Fruit fly (Drosophila melanogaster) whole organism, embryonic: Measurements from ENCODE around the gene Ir87a.

Experiments
- Adf1 ChIP-seq: fragments of 200-800 bp; sonication (Bioruptor generic); IDR thresholded peaks from 2 replicates; pipeline ENCODE4 v1.3.6; 2022; ENCODE audit warnings: missing biosample characterization, missing genetic modification characterization
- Antp ChIP-seq: fragments of 200-800 bp; sonication (Bioruptor generic); optimal IDR thresholded peaks from 3 replicates; lab custom pipeline; 2016; ENCODE audit warnings: missing biosample characterization, missing genetic modification characterization
- CG10321 ChIP-seq: fragments of 200-800 bp; sonication (Bioruptor generic); IDR thresholded peaks from 2 replicates; pipeline ENCODE4 v1.3.6; 2022; ENCODE audit warnings: missing biosample characterization, missing genetic modification characterization
- CG11093 ChIP-seq: fragments of 200-800 bp; sonication (Bioruptor generic); IDR thresholded peaks from 3 replicates; pipeline ENCODE4 v1.3.6; 2022; ENCODE audit warnings: missing biosample characterization, missing genetic modification characterization
- CG11723 ChIP-seq: fragments of 200-800 bp; sonication (Bioruptor generic); optimal IDR thresholded peaks from 2 replicates; lab custom pipeline; 2017; ENCODE audit warnings: missing biosample characterization, mild to moderate bottlenecking, missing genetic modification characterization
- CG14014 ChIP-seq: fragments of 200-800 bp; sonication (Bioruptor generic); IDR thresholded peaks from 2 replicates; pipeline ENCODE4 v1.3.6; 2022; ENCODE audit warnings: missing biosample characterization, missing genetic modification characterization
- CG14710 ChIP-seq: fragments of 200-800 bp; sonication (Bioruptor generic); optimal IDR thresholded peaks from 3 replicates; lab custom pipeline; 2019; ENCODE audit warnings: missing biosample characterization, mild to moderate bottlenecking, missing genetic modification characterization, moderate library complexity
- CG15073 ChIP-seq: fragments of 200-800 bp; sonication (Bioruptor generic); optimal IDR thresholded peaks from 2 replicates; lab custom pipeline; 2016; ENCODE audit warnings: missing biosample characterization, missing genetic modification characterization
- CG15514 ChIP-seq: fragments of 200-800 bp; sonication (Bioruptor generic); optimal IDR thresholded peaks from 3 replicates; lab custom pipeline; 2017; ENCODE audit warnings: missing biosample characterization, missing genetic modification characterization, mild to moderate bottlenecking, moderate library complexity, missing genetic modification reagents
- CG17612 ChIP-seq: fragments of 200-800 bp; sonication (Bioruptor generic); IDR thresholded peaks from 2 replicates; pipeline ENCODE4 v1.3.6; 2022; ENCODE audit warnings: missing biosample characterization, missing genetic modification characterization
- CG18262 ChIP-seq: fragments of 200-800 bp; optimal IDR thresholded peaks from 3 replicates; lab custom pipeline; 2019; ENCODE audit warnings: missing biosample characterization, mild to moderate bottlenecking, missing genetic modification characterization, moderate library complexity
- CG2199 ChIP-seq: fragments of 200-800 bp; sonication (Bioruptor generic); IDR thresholded peaks from 3 replicates; pipeline ENCODE4 v1.3.6; 2022; ENCODE audit warnings: missing biosample characterization, missing genetic modification characterization
- CG34376 ChIP-seq: fragments of 200-800 bp; sonication (Bioruptor generic); optimal IDR thresholded peaks from 2 replicates; lab custom pipeline; 2018; ENCODE audit warnings: missing biosample characterization, mild to moderate bottlenecking, missing genetic modification characterization
- CG4328 ChIP-seq: fragments of 200-800 bp; sonication (Bioruptor generic); optimal IDR thresholded peaks from 3 replicates; lab custom pipeline; 2017; ENCODE audit warnings: missing biosample characterization, missing genetic modification reagents, missing genetic modification characterization
- CG4360 ChIP-seq: fragments of 200-800 bp; sonication (Bioruptor generic); IDR thresholded peaks from 2 replicates; pipeline ENCODE4 v1.3.6; 2022; ENCODE audit warnings: missing biosample characterization, missing genetic modification characterization
- CG4617 ChIP-seq: fragments of 200-800 bp; sonication (Bioruptor generic); optimal IDR thresholded peaks from 3 replicates; lab custom pipeline; 2016; ENCODE audit warnings: missing biosample characterization, missing genetic modification characterization, borderline replicate concordance
- CG6175 ChIP-seq: fragments of 200-800 bp; sonication (Bioruptor generic); IDR thresholded peaks from 3 replicates; pipeline ENCODE4 v1.3.6; 2022; ENCODE audit warnings: missing biosample characterization, missing genetic modification characterization
- CG6254 ChIP-seq: fragments of 200-800 bp; sonication (Bioruptor generic); optimal IDR thresholded peaks from 3 replicates; lab custom pipeline; 2017; ENCODE audit warnings: mild to moderate bottlenecking, missing biosample characterization, missing genetic modification reagents, missing genetic modification characterization
- CG8281 ChIP-seq: fragments of 200-800 bp; sonication (Bioruptor generic); optimal IDR thresholded peaks from 2 replicates; lab custom pipeline; 2018; ENCODE audit warnings: missing biosample characterization, mild to moderate bottlenecking, missing genetic modification characterization, moderate library complexity
- CG8944 ChIP-seq: fragments of 200-800 bp; sonication (Bioruptor generic); optimal IDR thresholded peaks from 3 replicates; lab custom pipeline; 2016; ENCODE audit warnings: missing biosample characterization, missing genetic modification characterization
- CG9215 ChIP-seq: fragments of 200-800 bp; sonication (Bioruptor generic); IDR thresholded peaks from 2 replicates; pipeline ENCODE4 v1.3.6; 2022; ENCODE audit warnings: missing biosample characterization, missing genetic modification characterization
- CG9437 ChIP-seq: fragments of 200-800 bp; sonication (Bioruptor generic); optimal IDR thresholded peaks from 2 replicates; lab custom pipeline; 2018; ENCODE audit warnings: missing biosample characterization, mild to moderate bottlenecking, missing genetic modification characterization
- D ChIP-seq, 2 experiments: fragments of 200-800 bp in 1 of 2; fragments of >200 bp in 1 of 2; sonication (Bioruptor generic) in 1 of 2; optimal IDR thresholded peaks; 2 replicates in 1 of 2; 3 replicates in 1 of 2; lab custom pipeline; 2017; ENCODE audit warnings: mild to moderate bottlenecking in 1 of 2, missing biosample characterization in 1 of 2, missing genetic modification characterization in 1 of 2, missing genetic modification reagents in 1 of 2
- Dbx ChIP-seq: fragments of 200-800 bp; sonication (Bioruptor generic); IDR thresholded peaks from 3 replicates; pipeline ENCODE4 v1.3.6; 2022; ENCODE audit warnings: missing biosample characterization, missing genetic modification characterization
- Deaf1 ChIP-seq: fragments of 200-800 bp; optimal IDR thresholded peaks from 3 replicates; lab custom pipeline; 2019; ENCODE audit warnings: missing biosample characterization, mild to moderate bottlenecking, missing genetic modification characterization, moderate library complexity
- Hey ChIP-seq: fragments of 200-800 bp; sonication (Bioruptor generic); optimal IDR thresholded peaks from 3 replicates; lab custom pipeline; 2018; ENCODE audit warnings: missing biosample characterization, mild to moderate bottlenecking, missing genetic modification characterization
- Hr39 ChIP-seq: fragments of >200 bp; optimal IDR thresholded peaks from 2 replicates; lab custom pipeline; 2017
- MESR4 ChIP-seq: fragments of 200-800 bp; sonication (Bioruptor generic); optimal IDR thresholded peaks from 2 replicates; lab custom pipeline; 2018; ENCODE audit warnings: missing biosample characterization, mild to moderate bottlenecking, missing genetic modification characterization, moderate library complexity
- Mad ChIP-seq: fragments of 200-800 bp; sonication (Bioruptor generic); optimal IDR thresholded peaks from 2 replicates; lab custom pipeline; 2016; ENCODE audit warnings: missing biosample characterization, missing genetic modification characterization
- Meics ChIP-seq: fragments of 200-800 bp; sonication (Bioruptor generic); optimal IDR thresholded peaks from 2 replicates; lab custom pipeline; 2017; ENCODE audit warnings: missing biosample characterization, mild to moderate bottlenecking, missing genetic modification characterization
- Spps ChIP-seq: fragments of 200-800 bp; sonication (Bioruptor generic); optimal IDR thresholded peaks from 2 replicates; lab custom pipeline; 2018; ENCODE audit warnings: missing biosample characterization, mild to moderate bottlenecking, missing genetic modification characterization
- Ssrp ChIP-seq: fragments of 200-800 bp; sonication (Bioruptor generic); optimal IDR thresholded peaks from 2 replicates; lab custom pipeline; 2018; ENCODE audit warnings: missing biosample characterization, mild to moderate bottlenecking, missing genetic modification characterization, moderate library complexity
- cad ChIP-seq: fragments of >200 bp; optimal IDR thresholded peaks from 2 replicates; lab custom pipeline; 2017; ENCODE audit warnings: missing biosample characterization, missing genetic modification characterization
- cas ChIP-seq: fragments of 200-800 bp; sonication (Bioruptor generic); IDR thresholded peaks from 2 replicates; pipeline ENCODE4 v1.3.6; 2022; ENCODE audit warnings: missing biosample characterization, missing genetic modification characterization
- ci ChIP-seq: fragments of 200-800 bp; sonication (Bioruptor generic); IDR thresholded peaks from 3 replicates; pipeline ENCODE4 v1.3.6; 2022; ENCODE audit warnings: missing biosample characterization, missing genetic modification characterization
- croc ChIP-seq: fragments of 200-800 bp; sonication (Bioruptor generic); conservative IDR thresholded peaks from 3 replicates; pipeline ENCODE4 v1.3.6; 2022; ENCODE audit warnings: missing biosample characterization, missing genetic modification characterization
- disco-r ChIP-seq: fragments of 200-800 bp; sonication (Bioruptor generic); optimal IDR thresholded peaks from 2 replicates; lab custom pipeline; 2016; ENCODE audit warnings: missing biosample characterization, missing genetic modification characterization
- gcm2 ChIP-seq: fragments of 200-800 bp; sonication (Bioruptor generic); optimal IDR thresholded peaks from 2 replicates; lab custom pipeline; 2016; ENCODE audit warnings: missing biosample characterization, missing genetic modification characterization
- hth ChIP-seq: fragments of >200 bp; optimal IDR thresholded peaks from 2 replicates; lab custom pipeline; 2017; ENCODE audit warnings: inconsistent platforms
- kay ChIP-seq: fragments of 200-800 bp; sonication (Bioruptor generic); optimal IDR thresholded peaks from 2 replicates; lab custom pipeline; 2016; ENCODE audit warnings: missing biosample characterization, missing genetic modification characterization
- mirr ChIP-seq: fragments of 200-800 bp; sonication (Bioruptor generic); optimal IDR thresholded peaks from 3 replicates; lab custom pipeline; 2018; ENCODE audit warnings: missing biosample characterization, mild to moderate bottlenecking, missing genetic modification characterization
- mld ChIP-seq: fragments of 200-800 bp; sonication (Bioruptor generic); IDR thresholded peaks from 3 replicates; pipeline ENCODE4 v1.3.6; 2022; ENCODE audit warnings: missing biosample characterization, missing genetic modification characterization; ENCODE audit not compliant: partially characterized antibody
- p53 ChIP-seq: fragments of 200-800 bp; sonication (Bioruptor generic); optimal IDR thresholded peaks from 2 replicates; lab custom pipeline; 2016; ENCODE audit warnings: missing biosample characterization, missing genetic modification characterization
- pzg ChIP-seq: fragments of 200-800 bp; sonication (Bioruptor generic); optimal IDR thresholded peaks from 3 replicates; lab custom pipeline; 2018; ENCODE audit warnings: missing biosample characterization, mild to moderate bottlenecking, missing genetic modification characterization, moderate library complexity
- rib ChIP-seq: fragments of 200-800 bp; sonication (Bioruptor generic); IDR thresholded peaks from 2 replicates; pipeline ENCODE4 v1.3.6; 2022; ENCODE audit warnings: missing biosample characterization, missing genetic modification characterization
- row ChIP-seq: fragments of 200-800 bp; sonication (Bioruptor generic); IDR thresholded peaks from 3 replicates; pipeline ENCODE4 v1.3.6; 2022; ENCODE audit warnings: missing biosample characterization, missing genetic modification characterization
- run ChIP-seq: fragments of 200-800 bp; sonication (Bioruptor generic); optimal IDR thresholded peaks from 3 replicates; lab custom pipeline; 2018; ENCODE audit warnings: missing biosample characterization, mild to moderate bottlenecking, missing genetic modification characterization
- sens ChIP-seq: fragments of 200-800 bp; sonication (Bioruptor generic); peaks from one replicate; lab custom pipeline; 2016; ENCODE audit warnings: missing biosample characterization, missing genetic modification characterization
- sqz ChIP-seq: fragments of 200-800 bp; sonication (Bioruptor generic); optimal IDR thresholded peaks from 3 replicates; lab custom pipeline; 2018; ENCODE audit warnings: missing biosample characterization, mild to moderate bottlenecking, missing genetic modification characterization
- tll ChIP-seq, 2 experiments: fragments of 200-800 bp in 1 of 2; fragments of >200 bp in 1 of 2; sonication (Bioruptor generic) in 1 of 2; optimal IDR thresholded peaks; 2 replicates each; lab custom pipeline; 2017 to 2019; ENCODE audit warnings: missing biosample characterization in 2 of 2, missing genetic modification characterization in 2 of 2, mild to moderate bottlenecking in 1 of 2, moderate library complexity in 1 of 2
- vvl ChIP-seq: fragments of 200-800 bp; sonication (Bioruptor generic); IDR thresholded peaks from 2 replicates; pipeline ENCODE4 v1.3.6; 2022; ENCODE audit warnings: missing biosample characterization, missing genetic modification characterization
- wdn ChIP-seq: fragments of 200-800 bp; sonication (Bioruptor generic); IDR thresholded peaks from 2 replicates; pipeline ENCODE4 v1.3.6; 2022; ENCODE audit warnings: missing biosample characterization, missing genetic modification characterization
- zfh1 ChIP-seq: fragments of 200-800 bp; sonication (Bioruptor generic); IDR thresholded peaks from 3 replicates; pipeline ENCODE4 v1.3.6; 2022; ENCODE audit warnings: missing biosample characterization, missing genetic modification characterization

Gene Ir87a

dm6 chr3R:13450338-13450737 lies 30.3 kb downstream of the Ir87a start, which contains the start of gene side-IV (continued):
- TF ChIP-seq disco-r (GFP tag; lab: Kevin White, UChicago) (no peak), Deaf1 (tag; lab: Kevin White, UChicago) (peak; percentile 92), vvl (GFP tag; lab: Robert Waterston, UW) (peak; percentile 56), CG4328 (GFP tag; lab: Kevin White, UChicago) (no peak), CG14014 (GFP tag; lab: Robert Waterston, UW) (no peak), mirr (GFP tag; lab: Kevin White, UChicago) (peak; percentile 23), MESR4 (no peak), CG10321 (GFP tag; lab: Robert Waterston, UW) (no peak), CG15073 (GFP tag; lab: Kevin White, UChicago) (no peak), CG6175 (no peak), hth (lab: Kevin White, UChicago) (no peak), Adf1 (GFP tag; lab: Robert Waterston, UW) (peak; percentile 38; the same call in 1 of the 2 replicates), Hey (no peak), Antp (GFP tag; lab: Kevin White, UChicago) (no peak), CG11093 (GFP tag; lab: Robert Waterston, UW) (no peak), Dbx (GFP tag; lab: Robert Waterston, UW) (no peak), CG8944 (GFP tag; lab: Kevin White, UChicago) (no peak), CG2199 (GFP tag; lab: Robert Waterston, UW) (peak; percentile 81), CG14710 (tag; lab: Kevin White, UChicago) (no peak), CG11723 (GFP tag; lab: Kevin White, UChicago) (no peak), wdn (no peak), gcm2 (GFP tag; lab: Kevin White, UChicago) (no peak), ci (GFP tag; lab: Robert Waterston, UW) (peak; percentile 65; the same call in 2 of the 3 replicates), sens (GFP tag; lab: Kevin White, UChicago) (no peak), CG4617 (GFP tag; lab: Kevin White, UChicago) (no peak), cas (GFP tag; lab: Robert Waterston, UW) (no peak), CG17612 (GFP tag; lab: Robert Waterston, UW) (no peak), CG18262 (tag; lab: Kevin White, UChicago) (no peak), p53 (GFP tag; lab: Kevin White, UChicago) (no peak), CG8281 (no peak), croc (GFP tag; lab: Robert Waterston, UW) (no peak), D (optimal IDR thresholded peaks at IDR 0.05; lab: Kevin White, UChicago) (no peak), D (GFP tag; optimal IDR thresholded peaks at IDR 0.05; lab: Kevin White, UChicago) (no peak), CG6254 (GFP tag; lab: Kevin White, UChicago) (no peak), zfh1 (GFP tag; lab: Robert Waterston, UW) (no peak), Spps (tag; lab: Kevin White, UChicago) (no peak), CG34376 (GFP tag; lab: Kevin White, UChicago) (no peak), Meics (GFP tag; lab: Kevin White, UChicago) (no peak), mld (GFP tag; lab: Robert Waterston, UW) (no peak), cad (no peak), CG15514 (GFP tag; lab: Kevin White, UChicago) (no peak), Ssrp (tag; lab: Kevin White, UChicago) (no peak), sqz (no peak), CG9437 (GFP tag; lab: Kevin White, UChicago) (peak; percentile 0), rib (GFP tag; lab: Robert Waterston, UW) (no peak), CG4360 (GFP tag; lab: Robert Waterston, UW) (no peak), run (tag; lab: Kevin White, UChicago) (no peak), Mad (GFP tag; lab: Kevin White, UChicago) (no peak), row (GFP tag; lab: Robert Waterston, UW) (no peak), Hr39 (lab: Kevin White, UChicago) (no peak), kay (no peak), tll (GFP tag; optimal IDR thresholded peaks at IDR 0.05; lab: Kevin White, UChicago) (no peak), pzg (GFP tag; lab: Kevin White, UChicago) (no peak), CG9215 (no peak)
